Fruit fly (Drosophila melanogaster) whole organism, wandering third instar larva: Measurements from ENCODE around the gene spn-B.
A peak's percentile ranks its signal among the peaks of the same experiment; 100 is the strongest.

Experiments
- Abd-B ChIP-seq: fragments of >200 bp; optimal IDR thresholded peaks from 2 replicates; lab custom pipeline; 2017; ENCODE audit warnings: missing biosample characterization, missing genetic modification characterization
- CG32264 ChIP-seq: fragments of 200-800 bp; sonication (Bioruptor generic); optimal IDR thresholded peaks from 2 replicates; lab custom pipeline; 2016; ENCODE audit warnings: missing biosample characterization, missing genetic modification characterization
- CG9705 ChIP-seq: fragments of 200-800 bp; sonication (Bioruptor generic); optimal IDR thresholded peaks from 2 replicates; lab custom pipeline; 2018; ENCODE audit warnings: missing biosample characterization, mild to moderate bottlenecking, missing genetic modification characterization
- CrebA ChIP-seq: fragments of 200-800 bp; sonication (Bioruptor generic); optimal IDR thresholded peaks from 2 replicates; lab custom pipeline; 2016; ENCODE audit warnings: missing biosample characterization, mild to moderate bottlenecking, missing genetic modification characterization, borderline replicate concordance
- Dfd ChIP-seq: fragments of >200 bp; optimal IDR thresholded peaks from 2 replicates; lab custom pipeline; 2017; ENCODE audit warnings: missing biosample characterization, missing genetic modification characterization
- Dif ChIP-seq: fragments of 200-275, 200-300 bp; sonication (Bioruptor generic); optimal IDR thresholded peaks from 2 replicates; lab custom pipeline; 2018; ENCODE audit warnings: missing biosample characterization, missing genetic modification characterization; ENCODE audit not compliant: partially characterized antibody
- GATAd ChIP-seq: sonication (Bioruptor generic); optimal IDR thresholded peaks from 2 replicates; lab custom pipeline; 2016; ENCODE audit warnings: missing biosample characterization, missing genetic modification characterization
- HLH106 ChIP-seq: fragments of 200-800 bp; optimal IDR thresholded peaks from 3 replicates; lab custom pipeline; 2019; ENCODE audit warnings: missing biosample characterization, mild to moderate bottlenecking, missing genetic modification characterization, moderate library complexity
- Hnf4 ChIP-seq: fragments of 200-800 bp; sonication (Bioruptor generic); optimal IDR thresholded peaks from 2 replicates; lab custom pipeline; 2016; ENCODE audit warnings: missing biosample characterization, mild to moderate bottlenecking, missing genetic modification characterization
- Hr78 ChIP-seq: fragments of >200 bp; optimal IDR thresholded peaks from 2 replicates; lab custom pipeline; 2017; ENCODE audit warnings: missing biosample characterization, missing genetic modification characterization
- Hr83 ChIP-seq: fragments of 200-300 bp; sonication (Bioruptor generic); optimal IDR thresholded peaks from 2 replicates; lab custom pipeline; 2016; ENCODE audit warnings: missing biosample characterization, mild to moderate bottlenecking, missing genetic modification characterization, moderate library complexity; ENCODE audit not compliant: poor library complexity, severe bottlenecking
- Jra ChIP-seq: sonication (Bioruptor generic); optimal IDR thresholded peaks from 2 replicates; lab custom pipeline; 2016; ENCODE audit warnings: missing biosample characterization, missing genetic modification characterization
- Mio ChIP-seq: sonication (Bioruptor generic); optimal IDR thresholded peaks from 2 replicates; lab custom pipeline; 2016; ENCODE audit warnings: missing biosample characterization, missing genetic modification characterization
- Myc ChIP-seq: fragments of >200 bp; optimal IDR thresholded peaks from 2 replicates; lab custom pipeline; 2017
- N ChIP-seq: fragments of >200 bp; optimal IDR thresholded peaks from 2 replicates; lab custom pipeline; 2018; ENCODE audit warnings: missing biosample characterization, missing external identifiers, missing genetic modification characterization
- OdsH ChIP-seq: fragments of 200-800 bp; sonication (Bioruptor generic); optimal IDR thresholded peaks from 2 replicates; lab custom pipeline; 2016; ENCODE audit warnings: missing biosample characterization, mild to moderate bottlenecking, missing genetic modification characterization
- Rel ChIP-seq, 2 experiments: fragments of 200-800 bp; sonication (Bioruptor generic) in 1 of 2; optimal IDR thresholded peaks; 2 replicates in 1 of 2; 3 replicates in 1 of 2; lab custom pipeline; 2016 to 2019; ENCODE audit warnings: mild to moderate bottlenecking in 2 of 2, missing biosample characterization in 2 of 2, missing genetic modification characterization in 2 of 2, moderate library complexity in 1 of 2
- Sp1 ChIP-seq: fragments of 200-800 bp; sonication (Bioruptor generic); optimal IDR thresholded peaks from 3 replicates; lab custom pipeline; 2019; ENCODE audit warnings: missing biosample characterization, mild to moderate bottlenecking, missing genetic modification characterization, moderate library complexity
- Vsx2 ChIP-seq: fragments of 200-300, 225-300 bp; sonication (Bioruptor generic); optimal IDR thresholded peaks from 2 replicates; lab custom pipeline; 2018; ENCODE audit warnings: missing biosample characterization, missing genetic modification characterization; ENCODE audit not compliant: partially characterized antibody
- br ChIP-seq: fragments of 200-800 bp; sonication (Bioruptor generic); optimal IDR thresholded peaks from 2 replicates; lab custom pipeline; 2016; ENCODE audit warnings: missing biosample characterization, missing genetic modification characterization
- brk ChIP-seq: fragments of 200-800 bp; sonication (Bioruptor generic); optimal IDR thresholded peaks from 2 replicates; lab custom pipeline; 2016; ENCODE audit warnings: missing biosample characterization, mild to moderate bottlenecking, missing genetic modification characterization
- dmrt93B ChIP-seq: fragments of 200-800 bp; sonication (Bioruptor generic); optimal IDR thresholded peaks from 2 replicates; lab custom pipeline; 2018; ENCODE audit warnings: missing biosample characterization, mild to moderate bottlenecking, missing genetic modification characterization
- dsf ChIP-seq: sonication (Bioruptor generic); optimal IDR thresholded peaks from 2 replicates; lab custom pipeline; 2016; ENCODE audit warnings: missing biosample characterization, missing genetic modification characterization, borderline replicate concordance
- ey ChIP-seq: fragments of 200-800 bp; sonication (Bioruptor generic); optimal IDR thresholded peaks from 2 replicates; lab custom pipeline; 2016; ENCODE audit warnings: missing biosample characterization, missing genetic modification characterization
- foxo ChIP-seq, 2 experiments: fragments of 200-800 bp; sonication (Bioruptor generic); optimal IDR thresholded peaks; 2 replicates in 1 of 2; 3 replicates in 1 of 2; lab custom pipeline; 2016 to 2017; ENCODE audit warnings: missing biosample characterization in 2 of 2, missing genetic modification characterization in 2 of 2
- fru ChIP-seq: fragments of 200-800 bp; sonication (Bioruptor generic); optimal IDR thresholded peaks from 3 replicates; lab custom pipeline; 2016; ENCODE audit warnings: missing biosample characterization, mild to moderate bottlenecking, missing genetic modification characterization
- h ChIP-seq: fragments of 200-800 bp; sonication (Bioruptor generic); optimal IDR thresholded peaks from 3 replicates; lab custom pipeline; 2016; ENCODE audit warnings: missing biosample characterization, mild to moderate bottlenecking, missing genetic modification characterization
- jim ChIP-seq: fragments of 175-275, 200-325 bp; sonication (Bioruptor generic); optimal IDR thresholded peaks from 2 replicates; lab custom pipeline; 2016; ENCODE audit warnings: missing biosample characterization, mild to moderate bottlenecking, missing genetic modification characterization
- lola ChIP-seq: fragments of >200 bp; optimal IDR thresholded peaks from 2 replicates; lab custom pipeline; 2017; ENCODE audit warnings: missing biosample characterization, missing genetic modification characterization
- pan ChIP-seq: fragments of >200 bp; optimal IDR thresholded peaks from 2 replicates; lab custom pipeline; 2017
- psq ChIP-seq: fragments of 200-800 bp; sonication (Bioruptor generic); optimal IDR thresholded peaks from 3 replicates; lab custom pipeline; 2017; ENCODE audit warnings: missing biosample characterization, mild to moderate bottlenecking, missing genetic modification characterization, moderate library complexity
- rgr ChIP-seq: fragments of 200-800 bp; sonication (Bioruptor generic); optimal IDR thresholded peaks from 3 replicates; lab custom pipeline; 2016; ENCODE audit warnings: missing biosample characterization, mild to moderate bottlenecking, missing genetic modification characterization
- sage ChIP-seq: fragments of 200-800 bp; sonication (Bioruptor generic); optimal IDR thresholded peaks from 2 replicates; lab custom pipeline; 2016; ENCODE audit warnings: missing biosample characterization, mild to moderate bottlenecking, missing genetic modification characterization
- sv ChIP-seq: fragments of 200-800 bp; sonication (Bioruptor generic); optimal IDR thresholded peaks from 3 replicates; lab custom pipeline; 2016; ENCODE audit warnings: missing biosample characterization, missing genetic modification characterization
- tai ChIP-seq: sonication (Bioruptor generic); optimal IDR thresholded peaks from 2 replicates; lab custom pipeline; 2016; ENCODE audit warnings: missing biosample characterization, missing genetic modification characterization
- usp ChIP-seq: fragments of >200 bp; optimal IDR thresholded peaks from 2 replicates; lab custom pipeline; 2017; ENCODE audit warnings: missing biosample characterization, missing genetic modification characterization
- woc ChIP-seq: sonication (Bioruptor generic); optimal IDR thresholded peaks from 2 replicates; lab custom pipeline; 2016; ENCODE audit warnings: missing biosample characterization, mild to moderate bottlenecking, missing genetic modification characterization

The spn-B gene

DNA sequence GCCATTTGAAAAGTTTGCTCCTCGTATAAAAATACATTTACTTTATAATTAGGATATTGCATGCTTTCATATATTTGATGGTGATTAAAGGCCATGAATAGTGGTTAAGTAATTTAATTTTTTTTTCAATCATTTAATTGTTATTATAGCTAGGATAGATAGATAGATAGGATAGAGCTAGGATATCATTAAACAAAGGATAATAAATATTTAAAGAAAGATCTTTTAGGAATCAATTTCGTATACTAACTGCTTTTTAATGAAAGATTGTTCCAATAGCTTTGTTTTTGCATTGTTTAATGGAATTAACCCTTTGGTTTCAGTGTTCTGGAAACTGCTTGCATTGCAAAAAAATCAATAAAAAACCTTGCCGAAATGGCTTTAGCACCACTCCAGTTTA, 26.7 kb downstream of the spn-B start:
- TF ChIP-seq h (GFP tag; lab: Kevin White, UChicago) (peak; percentile 7), lola (GFP tag; lab: Kevin White, UChicago) (no peak), br (no peak), Dfd (no peak), woc (GFP tag; lab: Kevin White, UChicago) (no peak), ey (no peak), HLH106 (tag; lab: Kevin White, UChicago) (peak; percentile 43), foxo (GFP tag; optimal IDR thresholded peaks at IDR 0.05; lab: Kevin White, UChicago) (peak in 1 of 2 experiments; percentile 36), Hr78 (GFP tag; lab: Kevin White, UChicago) (no peak)
- TF ChIP-seq, all 38 proteins: peak for 3

DNA sequence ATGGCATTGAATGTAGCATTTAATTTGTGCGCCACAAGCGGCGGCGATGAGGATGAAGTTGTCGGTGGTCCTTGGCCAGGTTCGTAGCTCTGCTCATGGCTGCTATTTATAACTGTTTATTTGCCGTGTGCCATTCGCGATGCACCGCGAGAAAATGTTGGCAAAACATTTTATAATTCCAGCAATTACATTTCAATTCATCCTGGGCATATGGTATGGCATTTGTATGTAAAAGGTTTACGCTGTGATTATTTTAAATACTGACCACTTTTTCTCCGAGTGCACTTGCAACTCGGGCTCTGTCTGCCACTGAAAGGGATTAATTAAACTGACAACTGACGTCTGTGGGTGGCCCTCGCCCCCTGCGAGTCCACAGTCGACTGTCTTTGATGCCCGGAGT, 28.8 kb downstream of the spn-B start:
- TF ChIP-seq HLH106 (tag; lab: Kevin White, UChicago) (peak; percentile 44), fru (GFP tag; lab: Kevin White, UChicago) (peak; percentile 53), h (GFP tag; lab: Kevin White, UChicago) (peak; percentile 56), rgr (GFP tag; lab: Kevin White, UChicago) (peak; percentile 33), woc (GFP tag; lab: Kevin White, UChicago) (no peak), Dif (GFP tag; lab: Kevin White, UChicago) (no peak), foxo (GFP tag; optimal IDR thresholded peaks at IDR 0.05; lab: Kevin White, UChicago) (peak in 1 of 2 experiments; percentile 49), dmrt93B (GFP tag; lab: Kevin White, UChicago) (peak; percentile 5), ey (peak; percentile 48), br (peak; percentile 18), Hr83 (GFP tag; lab: Kevin White, UChicago) (peak; percentile 10), CG9705 (no peak), Hnf4 (GFP tag; lab: Kevin White, UChicago) (peak; percentile 2), Myc (lab: Kevin White, UChicago) (no peak), Sp1 (GFP tag; lab: Kevin White, UChicago) (peak; percentile 27)

DNA sequence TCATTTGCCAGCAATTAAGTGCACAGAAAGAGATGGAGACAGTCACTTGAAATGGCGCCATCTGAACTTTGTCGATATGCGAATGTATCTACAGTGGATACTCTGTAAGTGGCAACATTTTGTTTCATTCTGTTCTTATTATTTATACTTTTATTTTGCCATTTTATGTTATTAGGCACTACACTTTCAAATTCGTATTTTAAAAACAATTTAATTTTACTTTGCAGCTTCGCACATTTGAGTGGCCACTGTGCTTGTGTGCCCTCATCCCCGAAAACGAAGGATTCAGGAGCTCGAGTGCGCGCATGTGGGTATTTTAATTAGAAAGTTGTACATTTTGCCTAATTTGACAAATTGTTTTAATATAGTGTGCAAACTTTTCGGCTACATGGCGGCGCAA, 29.6 kb downstream of the spn-B start:
- peak; percentile 39 for TF ChIP-seq tai (GFP tag; lab: Kevin White, UChicago)
- peak; percentile 14 for TF ChIP-seq Rel (GFP tag; optimal IDR thresholded peaks at IDR 0.05; lab: Kevin White, UChicago)
- peak; percentile 8 for TF ChIP-seq Rel (tag; optimal IDR thresholded peaks at IDR 0.05; lab: Kevin White, UChicago)
- peak; percentile 73 for TF ChIP-seq rgr (GFP tag; lab: Kevin White, UChicago)
- peak; percentile 78 for TF ChIP-seq h (GFP tag; lab: Kevin White, UChicago)
- peak; percentile 44 for TF ChIP-seq CG9705
- TF ChIP-seq Vsx2 = no peak
- peak; percentile 60 for TF ChIP-seq ey
- peak; percentile 61 for TF ChIP-seq Hnf4 (GFP tag; lab: Kevin White, UChicago)
- no peak for TF ChIP-seq Abd-B (GFP tag; lab: Kevin White, UChicago)
- TF ChIP-seq fru (GFP tag; lab: Kevin White, UChicago) = peak; percentile 65
- TF ChIP-seq usp (GFP tag; lab: Kevin White, UChicago) = no peak
- TF ChIP-seq sage (GFP tag; lab: Kevin White, UChicago) = no peak
- TF ChIP-seq HLH106 (tag; lab: Kevin White, UChicago) = peak; percentile 73
- TF ChIP-seq psq = peak; percentile 33
- TF ChIP-seq woc (GFP tag; lab: Kevin White, UChicago) = peak; percentile 57
- TF ChIP-seq brk (GFP tag; lab: Kevin White, UChicago) = peak; percentile 8
- no peak for TF ChIP-seq sv (GFP tag; lab: Kevin White, UChicago)
- TF ChIP-seq foxo (GFP tag; optimal IDR thresholded peaks at IDR 0.05; lab: Kevin White, UChicago) = peak in 1 of 2 experiments; percentile 68
- peak; percentile 52 for TF ChIP-seq br
- peak; percentile 40 for TF ChIP-seq CG32264 (GFP tag; lab: Kevin White, UChicago)
- TF ChIP-seq dsf = no peak
- TF ChIP-seq Dfd = no peak
- TF ChIP-seq dmrt93B (GFP tag; lab: Kevin White, UChicago) = peak; percentile 19
- TF ChIP-seq Jra (GFP tag; lab: Kevin White, UChicago) = peak; percentile 20
- TF ChIP-seq Sp1 (GFP tag; lab: Kevin White, UChicago) = peak; percentile 49
- peak; percentile 54 for TF ChIP-seq OdsH

DNA sequence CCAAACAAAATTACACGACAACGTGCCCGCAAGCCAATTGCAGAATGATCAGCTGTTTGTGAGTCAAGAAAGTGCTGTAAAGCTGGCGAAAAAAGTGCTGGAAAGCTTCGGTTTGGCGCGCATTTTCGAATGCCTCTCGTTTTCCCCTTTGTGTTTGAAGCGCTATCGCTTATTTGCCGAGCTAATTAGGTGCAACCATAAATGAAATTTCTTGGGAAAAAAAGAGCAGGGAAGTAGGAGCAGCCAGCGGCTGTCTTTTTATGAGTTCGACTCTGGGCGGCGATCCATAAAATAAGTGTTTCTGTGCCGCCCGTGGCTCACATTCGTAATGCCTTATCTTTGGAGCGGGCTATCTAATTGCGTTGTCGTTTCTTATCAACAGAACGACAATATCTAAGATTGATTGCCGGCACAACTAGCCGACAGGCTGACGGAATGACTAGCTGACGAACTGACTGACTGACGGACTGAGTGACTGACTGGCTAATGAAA, 33.9 kb downstream of the spn-B start, which contains the start of gene Dnaaf5:
TSS of gene Dnaaf5 (minus strand) at position 46 of the 492 bp plus-strand sequence.
- TF ChIP-seq Hr83 (GFP tag; lab: Kevin White, UChicago) (peak; percentile 41), N (no peak), usp (GFP tag; lab: Kevin White, UChicago) (no peak), pan (no peak), GATAd (GFP tag; lab: Kevin White, UChicago) (no peak), CG9705 (no peak), Abd-B (GFP tag; lab: Kevin White, UChicago) (no peak), psq (peak; percentile 52), ey (peak; percentile 34), Hr78 (GFP tag; lab: Kevin White, UChicago) (no peak), Vsx2 (peak; percentile 84), dsf (no peak), HLH106 (tag; lab: Kevin White, UChicago) (peak; percentile 18), rgr (GFP tag; lab: Kevin White, UChicago) (peak; percentile 77), Sp1 (GFP tag; lab: Kevin White, UChicago) (peak; percentile 5), sv (GFP tag; lab: Kevin White, UChicago) (no peak), woc (GFP tag; lab: Kevin White, UChicago) (peak; percentile 28), lola (GFP tag; lab: Kevin White, UChicago) (no peak), jim (GFP tag; lab: Kevin White, UChicago) (no peak), brk (GFP tag; lab: Kevin White, UChicago) (no peak), sage (GFP tag; lab: Kevin White, UChicago) (no peak), Rel (GFP tag; optimal IDR thresholded peaks at IDR 0.05; lab: Kevin White, UChicago) (peak; percentile 5), Rel (tag; optimal IDR thresholded peaks at IDR 0.05; lab: Kevin White, UChicago) (peak; percentile 76), CrebA (GFP tag; lab: Kevin White, UChicago) (peak; percentile 20), foxo (GFP tag; optimal IDR thresholded peaks at IDR 0.05; lab: Kevin White, UChicago) (peak; percentile 44 to 61), CG32264 (GFP tag; lab: Kevin White, UChicago) (peak; percentile 11), tai (GFP tag; lab: Kevin White, UChicago) (no peak), Mio (GFP tag; lab: Kevin White, UChicago) (peak; percentile 24), dmrt93B (GFP tag; lab: Kevin White, UChicago) (no peak)
